Worm (Caenorhabditis elegans) whole organism, midembryonic: ENCODE measurements around the gene nhr-59.

Experiments used
- T22C8.4 ChIP-seq: fragments of 200-800 bp; sonication (Bioruptor generic); IDR thresholded peaks from 2 replicates; pipeline ENCODE4 v1.3.6; 2022; ENCODE audit warnings: missing genetic modification characterization, missing compliant biosample characterization
- cog-1 ChIP-seq: sonication (generic microtip); optimal IDR thresholded peaks from 2 replicates; lab custom pipeline; 2016; ENCODE audit warnings: missing genetic modification characterization, missing compliant biosample characterization
- flt-1 ChIP-seq: fragments of 200-800 bp; sonication (Bioruptor generic); IDR thresholded peaks from 2 replicates; pipeline ENCODE4 v1.3.6; 2022; ENCODE audit warnings: missing genetic modification characterization, missing compliant biosample characterization
- ref-1 ChIP-seq: fragments of 200-800 bp; sonication (Bioruptor generic); conservative IDR thresholded peaks from 2 replicates; pipeline ENCODE4 v1.3.6; 2022; ENCODE audit warnings: missing genetic modification reagents, missing genetic modification characterization, missing compliant biosample characterization
- ztf-23 ChIP-seq: fragments of 200-800 bp; sonication (Bioruptor generic); IDR thresholded peaks from 2 replicates; pipeline ENCODE4 v1.3.6; 2022; ENCODE audit warnings: missing genetic modification reagents, missing genetic modification characterization, missing compliant biosample characterization
- ztf-29 ChIP-seq: fragments of 200-800 bp; sonication (Bioruptor generic); IDR thresholded peaks from 2 replicates; pipeline ENCODE4 v1.3.6; 2022; ENCODE audit warnings: missing genetic modification reagents, missing genetic modification characterization, missing compliant biosample characterization

DNA sequence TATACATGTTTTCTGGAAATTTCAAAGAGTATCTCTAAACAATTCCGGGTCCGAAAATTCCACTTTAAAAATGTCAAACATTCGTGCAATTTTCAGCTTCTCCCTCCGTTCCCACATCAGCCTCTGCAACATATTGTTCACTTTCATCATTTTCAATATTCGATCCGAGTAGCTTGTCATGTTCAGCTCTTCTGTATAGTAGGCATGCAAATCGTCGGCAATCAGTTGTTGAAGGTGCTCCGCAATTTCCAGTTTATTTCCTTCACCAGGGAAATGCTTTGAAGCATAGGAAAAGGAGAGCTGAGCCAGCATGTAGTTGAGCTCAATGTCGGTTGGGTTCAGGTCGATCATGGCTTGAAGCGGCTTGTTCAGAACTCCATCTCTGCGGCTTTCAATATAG lies 13.1 kb downstream of the nhr-59 start:
- TF ChIP-seq ref-1 (GFP tag; lab: Robert Waterston, UW) (no peak), flt-1 (GFP tag; lab: Robert Waterston, UW) (no peak), cog-1 (tag; lab: Kevin White, UChicago) (no peak), ztf-23 (GFP tag; lab: Robert Waterston, UW) (no peak), ztf-29 (GFP tag; lab: Robert Waterston, UW) (no peak), T22C8.4 (no peak)
